Fruit fly (Drosophila melanogaster) S2 (cell line): ENCODE measurements around the gene CG42337.

Source experiments
- CG8478 ChIP-seq: fragments of >200 bp; optimal IDR thresholded peaks from 2 replicates; lab custom pipeline; 2018
- CTCF ChIP-seq, 2 experiments: fragments of >200 bp; optimal IDR thresholded peaks; 2 replicates each; lab custom pipeline; 2018

DNA sequence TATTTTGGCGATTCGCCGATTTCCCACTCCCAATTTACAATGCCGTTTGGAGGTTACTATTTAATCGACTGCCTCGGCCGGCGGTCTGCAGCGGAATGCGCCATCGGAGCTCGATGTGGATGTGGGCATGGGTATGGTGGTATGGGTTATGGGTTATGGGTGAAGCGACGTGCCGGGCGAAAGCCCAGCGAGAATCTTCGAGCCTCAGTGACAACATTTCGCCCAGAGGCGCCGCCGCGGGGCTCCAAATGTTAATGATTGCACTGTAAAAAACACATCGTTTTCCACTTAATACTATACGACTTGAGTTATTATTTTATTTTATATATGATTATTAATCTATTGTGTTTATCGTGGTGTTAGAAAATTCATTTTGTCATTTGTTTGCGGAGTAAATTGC lies 7.4 kb upstream of the CG42337 start:
- no peak for TF ChIP-seq CG8478
- TF ChIP-seq CTCF (optimal IDR thresholded peaks at IDR 0.05; lab: Kevin White, UChicago): no peak
